Worm (Caenorhabditis elegans): Measurements from ENCODE around the gene ctbp-1.

- TF ChIP-seq lsy-27 (tag; optimal IDR thresholded peaks at IDR 0.05; ENCODE audit: borderline replicate concordance, insufficient read depth) (no peak), ceh-100 (GFP tag; IDR thresholded peaks at IDR 0.05) (no peak), madf-8 (GFP tag; conservative IDR thresholded peaks at IDR 0.05) (no peak), nfya-1 (tag; optimal IDR thresholded peaks at IDR 0.05; ENCODE audit: borderline replicate concordance, insufficient read depth) (no peak)
Observed at ce11 chrX:5839643-5840042, 22.9 kb upstream of the ctbp-1 start, which contains the start of gene dct-11.

Data from whole organism, young adult.